Worm (Caenorhabditis elegans): ENCODE results near the gene Y69E1A.3.

ce11 chrIV:10935336-10935735, 16.8 kb upstream of the Y69E1A.3 start:
- no peak for TF ChIP-seq lin-39 (tag; optimal IDR thresholded peaks at IDR 0.05)
- peak; percentile 74 for TF ChIP-seq nhr-25 (tag; optimal IDR thresholded peaks at IDR 0.05)
- TF ChIP-seq unc-55 (GFP tag; optimal IDR thresholded peaks at IDR 0.05): peak; percentile 34
- TF ChIP-seq nhr-12 (tag; optimal IDR thresholded peaks at IDR 0.05): no peak
- no peak for TF ChIP-seq unc-62 (GFP tag; optimal IDR thresholded peaks at IDR 0.05)
- no peak for TF ChIP-seq nhr-77 (tag; optimal IDR thresholded peaks at IDR 0.05)
- TF ChIP-seq egl-27 (tag; optimal IDR thresholded peaks at IDR 0.05): peak; percentile 78
- peak; percentile 60 for TF ChIP-seq zag-1 (tag; optimal IDR thresholded peaks at IDR 0.05)
- TF ChIP-seq lsy-2 (tag; optimal IDR thresholded peaks at IDR 0.05): peak; percentile 39 to 93
